Worm (Caenorhabditis elegans): ENCODE measurements around the gene C27D6.12.

DNA sequence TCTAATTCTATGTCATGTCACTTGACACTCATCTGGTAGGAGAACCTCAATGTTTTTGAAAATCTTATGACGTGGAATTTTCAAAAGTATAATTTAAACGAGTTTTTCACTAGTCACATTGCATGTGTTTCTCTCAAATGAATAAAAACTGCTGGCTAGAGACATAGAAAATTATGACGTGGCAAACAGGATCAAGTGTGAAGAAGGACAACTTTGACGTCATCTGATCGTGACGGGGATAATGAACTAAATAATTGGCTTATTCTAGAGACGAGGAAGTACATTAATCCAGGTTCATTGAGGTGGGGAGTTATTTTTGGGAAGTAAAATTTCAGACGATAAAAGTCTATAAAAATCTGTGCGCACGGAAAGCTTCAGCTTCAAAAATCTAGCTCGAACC, 5.4 kb upstream of the C27D6.12 start:
- TF ChIP-seq unc-39 (tag; optimal IDR thresholded peaks at IDR 0.05) (no peak), nhr-76 (tag; optimal IDR thresholded peaks at IDR 0.05) (no peak), unc-62 (GFP tag; optimal IDR thresholded peaks at IDR 0.05) (no peak), flh-1 (GFP tag; optimal IDR thresholded peaks at IDR 0.05) (no peak), tbx-8 (GFP tag; optimal IDR thresholded peaks at IDR 0.05) (no peak), ces-1 (GFP tag; optimal IDR thresholded peaks at IDR 0.05) (no peak)
